Fruit fly (Drosophila melanogaster) whole organism, pupa: ENCODE results near the gene TORIP.
"Not testable (repeated sequence)": the region's sequence is repeated elsewhere in the genome, so short reads cannot be mapped to it uniquely, and the experiment has no call there.

Experiments
- CG12605 ChIP-seq: fragments of 200-800 bp; sonication (Bioruptor generic); IDR thresholded peaks from 2 replicates; pipeline ENCODE4 v1.3.6; 2022; ENCODE audit warnings: missing biosample characterization, missing genetic modification characterization
- CG13204 ChIP-seq: fragments of 200-800 bp; sonication (Bioruptor generic); optimal IDR thresholded peaks from 2 replicates; lab custom pipeline; 2018; ENCODE audit warnings: missing biosample characterization, mild to moderate bottlenecking, missing genetic modification characterization, moderate library complexity
- CG14655 ChIP-seq: fragments of 200-800 bp; sonication (Bioruptor generic); optimal IDR thresholded peaks from 3 replicates; lab custom pipeline; 2017; ENCODE audit warnings: mild to moderate bottlenecking, missing biosample characterization, missing genetic modification reagents, missing genetic modification characterization
- CG4496 ChIP-seq: fragments of 200-800 bp; sonication (Bioruptor generic); IDR thresholded peaks from 3 replicates; pipeline ENCODE4 v1.3.6; 2022; ENCODE audit warnings: missing biosample characterization, missing genetic modification characterization
- CG8159 ChIP-seq: fragments of 200-800 bp; sonication (Bioruptor generic); optimal IDR thresholded peaks from 3 replicates; lab custom pipeline; 2018; ENCODE audit warnings: missing biosample characterization, mild to moderate bottlenecking, missing genetic modification characterization, moderate library complexity
- CG8301 ChIP-seq: fragments of 200-800 bp; sonication (Bioruptor generic); optimal IDR thresholded peaks from 2 replicates; lab custom pipeline; 2018; ENCODE audit warnings: missing biosample characterization, mild to moderate bottlenecking, missing genetic modification characterization
- EcR ChIP-seq: fragments of 200-800 bp; sonication (Bioruptor generic); optimal IDR thresholded peaks from 3 replicates; lab custom pipeline; 2019; ENCODE audit warnings: missing biosample characterization, missing genetic modification characterization, mild to moderate bottlenecking, moderate library complexity, missing genetic modification reagents
- fd96Ca ChIP-seq: fragments of 200-800 bp; sonication (Bioruptor generic); IDR thresholded peaks from 3 replicates; pipeline ENCODE4 v1.3.6; 2022; ENCODE audit warnings: missing biosample characterization, missing genetic modification characterization
- gl ChIP-seq: fragments of 200-800 bp; sonication (Bioruptor generic); optimal IDR thresholded peaks from 2 replicates; lab custom pipeline; 2018; ENCODE audit warnings: missing biosample characterization, mild to moderate bottlenecking, missing genetic modification characterization

The TORIP gene

DNA sequence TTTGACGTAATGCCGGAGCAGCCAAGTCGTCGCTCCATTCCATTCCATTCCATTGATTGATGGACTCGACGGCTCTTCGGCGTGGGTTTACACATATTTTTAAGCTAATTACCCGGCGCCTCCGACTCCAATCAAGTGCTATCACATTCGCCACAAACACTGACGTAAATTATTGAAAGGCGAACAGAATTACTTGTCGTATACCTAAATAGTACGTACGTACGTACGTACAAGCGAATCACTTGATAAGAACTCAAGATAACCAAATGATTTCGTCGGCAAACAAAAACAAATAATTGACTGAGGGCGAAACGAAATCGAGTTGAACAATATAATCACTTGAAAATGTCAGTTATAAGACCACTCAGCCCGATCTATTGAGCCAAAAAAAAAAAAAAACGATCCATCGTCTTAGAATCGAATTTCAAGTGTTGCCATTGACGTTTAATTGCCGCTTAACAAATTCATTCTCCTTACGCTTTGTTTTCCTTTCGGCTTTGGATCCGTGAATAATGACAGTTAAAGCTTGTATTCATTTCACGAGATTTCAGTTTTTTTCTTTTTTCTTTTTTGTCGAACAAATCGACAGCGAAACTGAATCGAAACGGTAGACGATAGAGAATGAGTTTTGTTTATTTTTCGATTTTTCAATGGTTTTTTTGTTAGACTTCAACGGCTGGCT is 27.5 kb downstream of the TORIP start:
- TF ChIP-seq CG12605 (no peak), CG4496 (GFP tag; lab: Robert Waterston, UW) (no peak), CG8301 (tag; lab: Kevin White, UChicago) (no peak), CG14655 (GFP tag; lab: Kevin White, UChicago) (no peak), fd96Ca (GFP tag; lab: Robert Waterston, UW) (no peak), CG8159 (tag; lab: Kevin White, UChicago) (no peak), CG13204 (GFP tag; lab: Kevin White, UChicago) (no peak), EcR (GFP tag; lab: Kevin White, UChicago) (no peak)

DNA sequence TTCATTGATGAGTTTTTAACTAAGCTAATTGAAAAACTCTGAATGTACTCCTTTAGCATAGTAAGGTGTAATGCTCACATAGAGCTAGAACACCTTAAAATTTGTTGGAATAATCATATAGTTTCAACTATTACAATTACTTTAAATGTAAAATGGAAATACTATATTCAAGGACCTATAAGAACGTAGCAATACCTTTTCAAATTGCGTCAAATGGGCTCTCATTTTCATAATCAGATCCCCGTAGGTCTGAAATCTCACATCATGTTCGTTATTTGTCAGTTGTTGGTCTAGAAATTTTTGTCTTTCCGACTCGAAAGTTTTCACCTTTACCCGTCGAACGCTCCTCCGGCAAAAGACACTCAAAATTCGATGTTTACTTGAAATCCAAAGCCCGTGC is 44.8 kb downstream of the TORIP start, which contains the start of gene Vtld:
Vtld (plus strand) TSS at position 301 of the 400 bp plus-strand sequence.
- not testable (repeated sequence) for TF ChIP-seq CG12605; CG8301 (tag; lab: Kevin White, UChicago); gl (tag; lab: Kevin White, UChicago)
- TF ChIP-seq, all 21 proteins: peak for 0; not testable (repeated sequence) for 21
